Worm (Caenorhabditis elegans) whole organism, L3 larva: Measurements from ENCODE around the gene srz-15.
"Not testable (repeated sequence)": the region's sequence is repeated elsewhere in the genome, so short reads cannot be mapped to it uniquely, and the experiment has no call there.

Source experiments
- R02D3.7 ChIP-seq: fragments of 150-350 bp; optimal IDR thresholded peaks from 2 replicates; lab custom pipeline; 2014; ENCODE audit warnings: missing biosample characterization, missing genetic modification characterization
- aly-2 ChIP-seq: fragments of 150-350 bp; optimal IDR thresholded peaks from 2 replicates; lab custom pipeline; 2014; ENCODE audit warnings: missing biosample characterization, missing genetic modification characterization
- ama-1 ChIP-seq: fragments of 150-350 bp; optimal IDR thresholded peaks from 2 replicates; lab custom pipeline; 2018
- ceh-82 ChIP-seq: fragments of 150-350 bp; optimal IDR thresholded peaks from 2 replicates; lab custom pipeline; 2014; ENCODE audit warnings: missing biosample characterization, missing genetic modification characterization
- daf-12 ChIP-seq: fragments of 150-350 bp; optimal IDR thresholded peaks from 2 replicates; lab custom pipeline; 2014; ENCODE audit warnings: missing biosample characterization, missing genetic modification reagents, missing genetic modification characterization
- egl-27 ChIP-seq: sonication (generic microtip); optimal IDR thresholded peaks from 4 replicates; lab custom pipeline; 2017; ENCODE audit warnings: missing biosample characterization, missing genetic modification reagents, missing genetic modification characterization
- egl-5 ChIP-seq: fragments of 150-350 bp; optimal IDR thresholded peaks from 2 replicates; lab custom pipeline; 2017; ENCODE audit warnings: missing biosample characterization, missing genetic modification reagents, missing genetic modification characterization, inconsistent platforms
- elt-2 ChIP-seq: sonication (generic microtip); optimal IDR thresholded peaks from 2 replicates; lab custom pipeline; 2016; ENCODE audit warnings: missing genetic modification reagents, mild to moderate bottlenecking, missing genetic modification characterization, missing compliant biosample characterization
- eor-1 ChIP-seq, 2 experiments: fragments of 150-350 bp; optimal IDR thresholded peaks; 2 replicates each; lab custom pipeline; 2014 to 2018; ENCODE audit warnings: missing biosample characterization in 2 of 2, missing genetic modification characterization in 2 of 2
- fkh-2 ChIP-seq: fragments of 150-350 bp; optimal IDR thresholded peaks from 2 replicates; lab custom pipeline; 2014; ENCODE audit warnings: missing biosample characterization, missing genetic modification reagents, missing genetic modification characterization
- fos-1 ChIP-seq: fragments of 150-350 bp; optimal IDR thresholded peaks from 2 replicates; lab custom pipeline; 2014; ENCODE audit warnings: missing biosample characterization, missing genetic modification characterization
- hmg-11 ChIP-seq: sonication (generic microtip); optimal IDR thresholded peaks from 2 replicates; lab custom pipeline; 2016; ENCODE audit warnings: missing genetic modification characterization, missing compliant biosample characterization
- jun-1 ChIP-seq: fragments of 150-350 bp; optimal IDR thresholded peaks from 2 replicates; lab custom pipeline; 2014; ENCODE audit warnings: missing biosample characterization, missing genetic modification reagents, missing genetic modification characterization
- lin-39 ChIP-seq: fragments of 150-350 bp; optimal IDR thresholded peaks from 2 replicates; lab custom pipeline; 2018; ENCODE audit warnings: missing biosample characterization, missing genetic modification reagents, missing genetic modification characterization
- lsy-12 ChIP-seq: sonication (generic microtip); optimal IDR thresholded peaks from 2 replicates; lab custom pipeline; 2016; ENCODE audit warnings: mild to moderate bottlenecking, missing genetic modification characterization, missing compliant biosample characterization
- nfya-1 ChIP-seq: sonication (generic microtip); optimal IDR thresholded peaks from 2 replicates; lab custom pipeline; 2017; ENCODE audit warnings: missing genetic modification characterization, mild to moderate bottlenecking, missing compliant biosample characterization, antibody characterized with exemption, moderate library complexity; ENCODE audit not compliant: insufficient read depth
- nhr-11 ChIP-seq: fragments of 150-350 bp; optimal IDR thresholded peaks from 2 replicates; lab custom pipeline; 2014; ENCODE audit warnings: missing biosample characterization, missing genetic modification characterization
- nhr-12 ChIP-seq: fragments of 150-350 bp; optimal IDR thresholded peaks from 2 replicates; lab custom pipeline; 2014; ENCODE audit warnings: missing biosample characterization, missing genetic modification characterization
- nhr-25 ChIP-seq: sonication (generic microtip); optimal IDR thresholded peaks from 2 replicates; lab custom pipeline; 2017; ENCODE audit warnings: missing biosample characterization, missing genetic modification characterization
- nhr-67 ChIP-seq: fragments of 150-350 bp; optimal IDR thresholded peaks from 2 replicates; lab custom pipeline; 2014; ENCODE audit warnings: missing biosample characterization, missing genetic modification characterization
- nhr-76 ChIP-seq: fragments of 150-350 bp; sonication (generic microtip); optimal IDR thresholded peaks from 5 replicates; lab custom pipeline; 2014; ENCODE audit warnings: missing biosample characterization, missing genetic modification characterization
- nhr-77 ChIP-seq: fragments of 150-350 bp; optimal IDR thresholded peaks from 2 replicates; lab custom pipeline; 2014; ENCODE audit warnings: missing biosample characterization, missing genetic modification characterization
- pha-4 ChIP-seq: fragments of 150-350 bp; optimal IDR thresholded peaks from 2 replicates; lab custom pipeline; 2014; ENCODE audit warnings: missing biosample characterization, missing genetic modification reagents, missing genetic modification characterization
- pqm-1 ChIP-seq: fragments of 150-350 bp; optimal IDR thresholded peaks from 2 replicates; lab custom pipeline; 2017; ENCODE audit warnings: missing biosample characterization, missing genetic modification characterization, inconsistent platforms
- snpc-4 ChIP-seq: fragments of 150-350 bp; optimal IDR thresholded peaks from 2 replicates; lab custom pipeline; 2014; ENCODE audit warnings: missing biosample characterization, missing genetic modification characterization
- tbx-2 ChIP-seq: sonication (generic microtip); optimal IDR thresholded peaks from 2 replicates; lab custom pipeline; 2016; ENCODE audit warnings: mild to moderate bottlenecking, missing genetic modification characterization, missing compliant biosample characterization
- unc-62 ChIP-seq: fragments of 150-350 bp; sonication (generic microtip); optimal IDR thresholded peaks from 4 replicates; lab custom pipeline; 2014; ENCODE audit warnings: missing biosample characterization, missing genetic modification reagents, missing genetic modification characterization
- zag-1 ChIP-seq: fragments of 150-350 bp; optimal IDR thresholded peaks from 2 replicates; lab custom pipeline; 2014; ENCODE audit warnings: missing biosample characterization, missing genetic modification characterization
- ztf-4 ChIP-seq: fragments of 150-350 bp; optimal IDR thresholded peaks from 2 replicates; lab custom pipeline; 2014; ENCODE audit warnings: missing biosample characterization, missing genetic modification characterization

The srz-15 gene

ce11 chrIV:12915479-12915878 lies at the start of gene srz-15:
TSS of gene srz-15 (plus strand) at chrIV:12915779.
- TF ChIP-seq ztf-4: no peak
- TF ChIP-seq daf-12: no peak
- no peak for TF ChIP-seq zag-1 (tag; lab: Kevin White, UChicago)
- no peak for TF ChIP-seq unc-62 (GFP tag; lab: Kevin White, UChicago)
- TF ChIP-seq nhr-25 (tag; lab: Kevin White, UChicago): no peak
- TF ChIP-seq egl-5 (tag; lab: Kevin White, UChicago): no peak
- TF ChIP-seq eor-1 (tag; optimal IDR thresholded peaks at IDR 0.05; lab: Kevin White, UChicago): no peak
- no peak for TF ChIP-seq aly-2
- TF ChIP-seq fkh-2 (tag; lab: Kevin White, UChicago): no peak
- TF ChIP-seq ceh-82 (tag; lab: Kevin White, UChicago): no peak
- no peak for TF ChIP-seq lsy-12 (tag; lab: Kevin White, UChicago)
- TF ChIP-seq nhr-11 (tag; lab: Kevin White, UChicago): no peak
- no peak for TF ChIP-seq elt-2
- no peak for TF ChIP-seq hmg-11 (tag; lab: Kevin White, UChicago)
- TF ChIP-seq lin-39 (tag; lab: Kevin White, UChicago): no peak
- TF ChIP-seq nhr-12: no peak
- no peak for TF ChIP-seq egl-27 (tag; lab: Kevin White, UChicago)
- TF ChIP-seq tbx-2 (tag; lab: Kevin White, UChicago): no peak
- no peak for TF ChIP-seq nhr-67

DNA sequence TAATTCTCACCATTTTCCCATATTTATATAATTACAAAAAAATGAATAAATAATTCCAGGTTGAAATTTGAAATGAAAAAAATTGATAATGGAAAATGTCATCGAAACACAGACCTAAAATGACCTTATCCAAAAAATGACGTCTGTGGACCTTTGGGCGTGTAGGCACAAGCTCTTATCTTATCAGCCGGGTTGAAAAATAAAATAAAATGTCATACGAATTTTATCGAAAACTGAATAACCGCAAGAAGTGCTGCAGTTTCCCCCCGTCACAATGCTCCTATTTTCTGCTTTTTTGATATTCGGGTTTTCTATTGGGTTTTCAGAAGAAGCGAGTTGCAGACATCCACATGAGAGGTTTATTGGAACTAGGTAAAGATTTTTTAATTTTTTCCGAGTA lies 49.7 kb upstream of the srz-15 start, which contains the start of gene clec-186:
clec-186 (plus strand) TSS at position 226 of the 400 bp plus-strand sequence.
- TF ChIP-seq hmg-11 (tag; lab: Kevin White, UChicago) (no peak), elt-2 (peak; percentile 96), pqm-1 (tag; lab: Kevin White, UChicago) (peak; percentile 88), jun-1 (peak; percentile 11), aly-2 (no peak)

DNA sequence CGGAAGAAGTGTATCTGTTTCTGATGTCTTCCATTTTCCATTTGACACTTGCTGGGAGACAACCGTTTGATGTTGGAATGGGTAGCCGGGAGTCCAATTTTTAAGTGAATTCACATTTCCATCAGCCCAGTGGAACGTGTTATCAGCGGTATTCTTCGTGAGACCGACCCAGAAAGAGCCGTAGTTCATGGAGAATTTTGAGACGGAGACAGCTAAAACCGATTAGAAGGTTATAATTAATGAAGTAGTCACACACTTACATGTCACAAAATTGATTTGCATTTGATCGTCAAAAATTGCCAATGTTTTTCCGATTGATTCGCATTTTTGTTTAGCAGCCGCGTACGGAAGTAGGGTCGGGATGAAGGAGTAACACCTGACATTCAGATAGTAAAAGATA lies 46.2 kb upstream of the srz-15 start:
- no peak for TF ChIP-seq fkh-2 (tag; lab: Kevin White, UChicago)
- TF ChIP-seq egl-5 (tag; lab: Kevin White, UChicago): no peak
- peak; percentile 71 for TF ChIP-seq elt-2
- TF ChIP-seq pqm-1 (tag; lab: Kevin White, UChicago): peak; percentile 21
- TF ChIP-seq, all 47 proteins: peak for 2

DNA sequence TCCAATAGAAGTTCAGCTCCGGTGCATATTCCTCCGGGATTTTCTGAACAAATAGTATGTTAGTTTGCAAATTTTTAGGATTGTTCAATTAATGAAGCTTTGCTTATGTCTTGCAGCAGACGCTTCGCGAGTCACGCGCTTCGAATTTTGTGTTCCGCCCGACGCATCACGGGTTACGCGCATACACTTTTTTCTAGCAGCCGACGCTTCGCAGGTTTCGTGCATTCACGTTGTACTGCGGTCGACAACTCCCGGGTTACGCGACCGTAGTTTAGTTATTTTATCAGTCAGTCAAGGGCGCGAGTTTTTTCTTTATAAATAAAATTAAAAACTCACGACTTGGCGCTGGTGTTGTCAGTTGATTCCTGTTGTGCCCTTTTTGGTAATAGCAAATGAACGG lies 45.8 kb upstream of the srz-15 start:
- TF ChIP-seq nhr-76 (no peak), snpc-4 (peak; percentile 31), hmg-11 (tag; lab: Kevin White, UChicago) (no peak), pha-4 (tag; lab: Kevin White, UChicago) (no peak), R02D3.7 (no peak), jun-1 (no peak), elt-2 (peak; percentile 19), nhr-77 (tag; lab: Kevin White, UChicago) (no peak), nfya-1 (no peak)

DNA sequence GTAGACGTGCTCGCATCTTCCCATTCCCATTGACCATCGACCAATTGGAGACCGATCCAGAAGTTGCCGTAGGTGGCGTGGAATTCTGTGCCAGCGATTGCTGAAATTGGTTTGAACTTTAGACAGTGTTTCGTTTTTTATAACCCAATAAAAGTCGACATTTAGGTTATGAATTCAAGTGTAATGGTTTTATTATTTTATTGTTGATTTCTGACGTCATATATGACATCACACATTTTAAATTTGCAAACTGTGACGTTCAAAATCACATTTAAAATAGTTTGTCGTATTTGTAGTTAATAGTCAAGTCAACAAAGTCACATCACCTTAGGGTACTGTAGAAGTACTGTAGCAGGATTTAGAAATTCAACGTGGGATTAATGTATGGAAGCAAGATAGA lies 45.3 kb upstream of the srz-15 start:
- no peak for TF ChIP-seq egl-5 (tag; lab: Kevin White, UChicago)
- TF ChIP-seq elt-2: peak; percentile 10
- no peak for TF ChIP-seq ama-1 (lab: Kevin White, UChicago)

DNA sequence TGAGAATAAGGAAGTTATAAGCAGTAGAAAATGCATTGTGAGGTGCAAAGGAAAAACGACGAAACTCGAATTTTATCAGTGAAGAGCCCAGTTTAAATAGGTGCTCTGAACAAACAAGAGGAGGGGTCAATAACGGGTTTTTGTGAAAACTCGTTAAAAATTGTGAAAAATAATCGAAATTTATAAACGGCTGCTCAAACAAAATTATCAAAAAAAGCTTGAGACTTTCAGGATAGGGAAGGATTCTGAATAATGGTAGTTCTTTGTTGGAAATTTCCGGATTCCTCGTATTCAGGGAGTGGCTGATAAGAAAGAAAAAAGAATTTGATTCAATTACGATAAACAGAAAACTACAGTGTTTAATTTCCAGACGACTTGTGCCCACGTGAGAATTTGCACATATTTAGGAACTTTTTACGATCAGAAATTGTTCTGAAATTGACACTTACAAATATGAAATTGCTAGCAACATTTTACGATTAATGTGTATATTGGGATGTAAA lies 44.1 kb upstream of the srz-15 start, which contains the start of gene clec-187:
clec-187 (minus strand) TSS at position 51 of the 503 bp plus-strand sequence.
- TF ChIP-seq pqm-1 (tag; lab: Kevin White, UChicago) (no peak), unc-62 (GFP tag; lab: Kevin White, UChicago) (no peak), pha-4 (tag; lab: Kevin White, UChicago) (peak; percentile 3), nhr-76 (no peak), elt-2 (peak; percentile 56), lsy-12 (tag; lab: Kevin White, UChicago) (no peak), fkh-2 (tag; lab: Kevin White, UChicago) (no peak)

DNA sequence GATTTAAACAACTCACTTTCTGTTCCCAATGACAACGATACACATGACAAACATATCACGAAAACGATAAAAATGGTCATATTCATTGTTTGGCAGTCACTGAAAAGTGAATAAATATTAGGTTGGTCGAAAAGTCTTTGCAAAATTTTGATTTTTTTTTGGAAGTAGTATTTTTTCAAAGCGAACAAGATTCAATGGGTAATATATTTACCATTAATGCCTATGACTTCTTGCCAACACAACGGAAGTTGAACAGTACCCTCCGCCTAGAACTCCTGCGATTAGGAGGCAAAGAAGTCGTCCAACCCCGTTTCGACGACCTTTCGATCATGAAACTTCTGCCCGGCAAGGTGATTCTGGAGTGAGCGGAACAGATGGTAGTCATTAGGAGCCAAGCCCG lies 40.3 kb upstream of the srz-15 start, which contains the start of gene ZK896.1:
ZK896.1 (minus strand) TSS at position 101 of the 400 bp plus-strand sequence.
- TF ChIP-seq fos-1 (tag; lab: Kevin White, UChicago); jun-1; nhr-12: not testable (repeated sequence)
